Fruit fly (Drosophila melanogaster): ENCODE data around the gene BobA.

BobA gene

DNA sequence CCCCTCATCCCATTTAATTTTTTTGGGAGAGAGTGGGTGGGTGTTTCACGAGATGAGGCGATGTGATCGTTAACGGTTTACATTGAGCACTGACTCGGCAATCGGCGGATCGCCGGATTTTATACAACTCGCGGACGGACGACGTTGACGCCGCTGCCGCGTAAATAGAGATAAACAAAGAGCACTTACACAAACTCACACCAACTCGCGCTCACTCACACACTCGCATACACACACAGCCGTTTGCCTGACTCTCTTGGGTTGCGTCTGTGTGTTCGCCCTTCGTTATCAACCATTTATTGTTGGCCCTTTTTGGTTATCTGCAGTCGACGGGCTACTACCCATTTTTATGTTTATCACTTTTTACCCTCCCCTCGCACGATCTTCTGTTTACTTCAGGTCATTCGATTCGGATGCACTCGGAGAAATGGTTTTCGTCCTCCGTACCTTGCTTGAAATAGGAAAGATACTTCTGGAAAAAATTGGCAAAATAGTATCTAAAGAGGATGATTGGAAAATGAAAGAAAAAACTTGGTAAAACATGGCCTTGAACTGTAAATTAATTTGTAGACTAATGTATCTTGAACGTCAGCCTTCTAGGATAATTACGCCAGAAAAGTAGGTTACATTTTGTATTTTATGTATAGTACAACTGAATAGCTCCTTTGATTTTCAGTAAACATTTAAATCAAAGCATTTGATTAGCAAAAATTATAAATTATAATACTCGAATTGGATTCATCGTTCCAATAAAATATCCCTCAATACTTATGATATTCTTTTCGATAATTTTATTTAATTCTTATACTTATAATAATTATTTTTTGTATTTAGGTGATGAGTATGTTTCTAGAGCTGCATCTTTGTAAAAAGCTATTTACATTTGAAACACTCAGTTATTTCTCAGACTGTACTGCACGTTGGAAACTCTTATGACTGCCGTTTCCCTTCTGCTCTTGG lies 31.9 kb upstream of the BobA start (continued):
- TF ChIP-seq CG3407 (GFP tag; optimal IDR thresholded peaks at IDR 0.05) (no peak), Ssrp (tag; optimal IDR thresholded peaks at IDR 0.05) (peak; percentile 69), CG4820 (GFP tag; optimal IDR thresholded peaks at IDR 0.05) (peak; percentile 22), shn (GFP tag; optimal IDR thresholded peaks at IDR 0.05) (peak; percentile 48), CG7271 (tag; optimal IDR thresholded peaks at IDR 0.05) (no peak), CG8765 (GFP tag; IDR thresholded peaks at IDR 0.05) (no peak), Aef1 (GFP tag; IDR thresholded peaks at IDR 0.05) (no peak), gsb-n (tag; optimal IDR thresholded peaks at IDR 0.05) (no peak), MTF-1 (GFP tag; optimal IDR thresholded peaks at IDR 0.05; ENCODE audit: borderline replicate concordance) (peak; percentile 38), CG3065 (GFP tag; optimal IDR thresholded peaks at IDR 0.05) (no peak), Lhr (GFP tag; optimal IDR thresholded peaks at IDR 0.05) (no peak), Stat92E (GFP tag; optimal IDR thresholded peaks at IDR 0.05) (peak in 1 of 3 experiments; percentile 7), Gsc (GFP tag; IDR thresholded peaks at IDR 0.05) (no peak), ap (GFP tag; IDR thresholded peaks at IDR 0.05) (no peak), CG8290 (GFP tag; optimal IDR thresholded peaks at IDR 0.05) (peak; percentile 7), CG8290 (tag; optimal IDR thresholded peaks at IDR 0.05) (peak in 1 of 2 experiments; percentile 56), CG6791 (GFP tag; IDR thresholded peaks at IDR 0.05; ENCODE audit: partially characterized antibody) (peak; percentile 62; the same call in 1 of the 3 replicates), repo (GFP tag; optimal IDR thresholded peaks at IDR 0.05) (no peak), CG11085 (GFP tag; IDR thresholded peaks at IDR 0.05) (no peak), Drgx (GFP tag; IDR thresholded peaks at IDR 0.05) (no peak), CG7786 (GFP tag; optimal IDR thresholded peaks at IDR 0.05) (peak; percentile 32), Sry-δ (GFP tag; optimal IDR thresholded peaks at IDR 0.05) (no peak), H2.0 (GFP tag; IDR thresholded peaks at IDR 0.05) (0 out of 2 replicates have a peak, but pooled peaks have one; percentile 11), stwl (tag; optimal IDR thresholded peaks at IDR 0.05) (no peak), abd-A (tag; optimal IDR thresholded peaks at IDR 0.05) (peak; percentile 63), usp (GFP tag; optimal IDR thresholded peaks at IDR 0.05) (no peak), Xbp1 (GFP tag; optimal IDR thresholded peaks at IDR 0.05) (peak; percentile 25), tin (GFP tag; optimal IDR thresholded peaks at IDR 0.05) (peak; percentile 6), C15 (GFP tag; IDR thresholded peaks at IDR 0.05) (no peak), BEAF-32 (GFP tag; optimal IDR thresholded peaks at IDR 0.05) (no peak), CG4328 (GFP tag; optimal IDR thresholded peaks at IDR 0.05) (no peak), crol (GFP tag; IDR thresholded peaks at IDR 0.05) (peak; percentile 89), chn (GFP tag; optimal IDR thresholded peaks at IDR 0.05) (no peak), kay (GFP tag; optimal IDR thresholded peaks at IDR 0.05) (no peak), CG2678 (tag; optimal IDR thresholded peaks at IDR 0.05) (peak; percentile 63), Ets97D (GFP tag; optimal IDR thresholded peaks at IDR 0.05) (no peak), CG8359 (GFP tag; optimal IDR thresholded peaks at IDR 0.05; ENCODE audit: borderline replicate concordance) (no peak), CG17568 (GFP tag; optimal IDR thresholded peaks at IDR 0.05) (peak; percentile 46), HLH54F (GFP tag; optimal IDR thresholded peaks at IDR 0.05) (no peak), CG13296 (GFP tag; optimal IDR thresholded peaks at IDR 0.05) (no peak), Ada2b (GFP tag; IDR thresholded peaks at IDR 0.05) (0 out of 2 replicates have a peak, but pooled peaks have one; percentile 6), CG6683 (GFP tag; optimal IDR thresholded peaks at IDR 0.05) (no peak), pb (GFP tag; optimal IDR thresholded peaks at IDR 0.05) (no peak), Dip2 (GFP tag; IDR thresholded peaks at IDR 0.05) (no peak), CG13123 (GFP tag; optimal IDR thresholded peaks at IDR 0.05) (no peak), HHEX (GFP tag; optimal IDR thresholded peaks at IDR 0.05) (no peak), Nf-YA (GFP tag; IDR thresholded peaks at IDR 0.05) (no peak), dysf (GFP tag; IDR thresholded peaks at IDR 0.05) (no peak), ems (GFP tag; optimal IDR thresholded peaks at IDR 0.05) (peak; percentile 29)
